Worm (Caenorhabditis elegans) whole organism, L4 larva: ENCODE results near the gene let-716.

ENCODE experiments used
- daf-12 ChIP-seq: fragments of 150-350 bp; optimal IDR thresholded peaks from 2 replicates; lab custom pipeline; 2014; ENCODE audit warnings: missing biosample characterization, missing genetic modification reagents, missing genetic modification characterization
- dpl-1 ChIP-seq: fragments of 150-350 bp; optimal IDR thresholded peaks from 2 replicates; lab custom pipeline; 2014; ENCODE audit warnings: missing biosample characterization, missing genetic modification reagents, missing genetic modification characterization

DNA sequence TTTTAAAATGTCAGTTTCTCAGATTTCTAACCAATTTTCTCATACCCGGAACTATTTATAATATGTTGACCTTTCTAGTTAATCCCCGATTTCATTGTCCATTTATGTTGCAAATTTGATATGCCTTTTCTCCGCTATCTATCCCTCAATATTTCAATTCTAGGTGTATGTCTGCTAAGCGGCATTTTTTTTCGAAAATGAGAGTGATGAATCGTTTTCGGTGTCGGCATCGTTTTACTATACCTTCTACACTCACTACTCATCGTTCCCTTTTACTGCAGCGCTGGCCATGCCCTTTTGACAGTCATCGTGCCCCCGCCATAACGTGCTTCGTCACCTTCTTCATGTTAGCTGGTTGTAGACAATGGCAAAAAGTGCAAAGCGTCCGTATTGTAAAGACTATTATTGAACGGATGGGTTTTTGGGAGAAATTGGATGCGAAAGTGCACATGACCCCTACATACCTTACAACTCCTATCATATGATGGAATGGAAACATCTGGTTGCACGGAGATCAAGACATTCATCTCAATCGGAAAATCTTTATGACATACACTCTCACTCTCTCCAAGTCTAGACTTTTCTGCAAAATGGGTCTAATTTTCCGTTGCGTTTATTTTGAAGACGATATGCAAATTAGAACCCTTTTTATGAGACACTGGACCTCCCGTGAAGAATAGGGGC, 24.0 kb upstream of the let-716 start:
- TF ChIP-seq daf-12 (tag; lab: Kevin White, UChicago), result no peak
- no peak for TF ChIP-seq dpl-1 (GFP tag; lab: Kevin White, UChicago)
